Worm (Caenorhabditis elegans): ENCODE data around the gene ule-5.

The ule-5 gene

DNA sequence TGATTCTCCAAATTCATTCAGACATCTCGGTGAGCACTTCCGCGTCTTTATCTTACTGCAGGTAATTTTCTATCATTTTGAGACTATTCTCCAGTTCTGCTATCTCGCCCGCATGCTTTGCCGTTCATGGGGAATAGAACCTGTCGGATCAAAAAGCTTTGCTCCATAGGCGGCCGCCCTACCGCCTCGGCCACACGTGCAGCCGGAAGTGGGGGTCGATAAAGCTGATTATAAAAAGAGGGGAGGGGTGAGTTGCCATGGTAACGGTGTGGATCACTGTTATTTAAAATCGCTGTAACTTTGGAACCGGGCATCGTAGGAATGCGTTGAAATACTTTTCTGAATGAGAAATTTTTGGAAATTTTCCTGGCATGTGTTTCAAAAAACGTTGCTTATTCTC lies 12.5 kb upstream of the ule-5 start:
- TF ChIP-seq tbp1 (GFP tag; optimal IDR thresholded peaks at IDR 0.05) (peak; percentile 82), rpc-1 (optimal IDR thresholded peaks at IDR 0.05) (peak; percentile 2), rpc-1 (tag; optimal IDR thresholded peaks at IDR 0.05) (peak; percentile 69), B0261.1 (tag; optimal IDR thresholded peaks at IDR 0.05) (peak; percentile 50), F52B5.7 (tag; optimal IDR thresholded peaks at IDR 0.05) (no peak)

DNA sequence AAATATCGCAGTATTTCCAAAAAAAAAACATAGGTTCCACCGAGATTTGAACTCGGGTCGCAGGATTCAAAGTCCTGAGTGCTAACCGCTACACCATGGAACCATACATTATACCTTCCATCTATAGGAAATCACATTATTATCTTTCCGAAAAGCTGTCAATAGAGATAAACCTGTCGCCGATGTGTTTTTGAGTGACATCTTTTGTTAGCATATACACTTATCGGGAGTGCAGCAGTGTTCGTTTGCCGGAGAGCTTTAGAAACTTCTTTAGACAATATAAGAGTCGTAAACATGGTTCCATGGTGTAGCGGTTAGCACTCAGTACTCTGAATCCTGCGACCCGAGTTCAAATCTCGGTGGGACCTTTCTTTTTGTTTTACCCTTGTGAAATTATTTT lies 10.7 kb upstream of the ule-5 start:
- peak; percentile 78 for TF ChIP-seq nfyb-1 (GFP tag; IDR thresholded peaks at IDR 0.05)
- TF ChIP-seq attf-5 (GFP tag; optimal IDR thresholded peaks at IDR 0.05), result peak; percentile 17
- no peak for TF ChIP-seq K11D2.4 (GFP tag; IDR thresholded peaks at IDR 0.05)
- TF ChIP-seq F57C9.4 (tag; optimal IDR thresholded peaks at IDR 0.05), result no peak
- no peak for TF ChIP-seq pbrm-1 (GFP tag; IDR thresholded peaks at IDR 0.05)
- TF ChIP-seq zfh-2 (GFP tag; conservative IDR thresholded peaks at IDR 0.05), result no peak
- no peak for TF ChIP-seq F55B11.4 (tag; optimal IDR thresholded peaks at IDR 0.05; ENCODE audit: borderline replicate concordance, insufficient read depth)
- TF ChIP-seq snpc-1.3 (tag; optimal IDR thresholded peaks at IDR 0.05; ENCODE audit: insufficient read depth), result no peak
- TF ChIP-seq nfya-2 (GFP tag; IDR thresholded peaks at IDR 0.05), result no peak
- TF ChIP-seq lir-1 (GFP tag; conservative IDR thresholded peaks at IDR 0.05), result 0 out of 2 replicates have a peak, but pooled peaks have one; percentile 29
- no peak for TF ChIP-seq hrde-1 (tag; optimal IDR thresholded peaks at IDR 0.05; ENCODE audit: borderline replicate concordance)
- no peak for TF ChIP-seq hmg-20 (GFP tag; IDR thresholded peaks at IDR 0.05)
- TF ChIP-seq somi-1 (GFP tag; optimal IDR thresholded peaks at IDR 0.05), result no peak
- TF ChIP-seq attf-6 (GFP tag; IDR thresholded peaks at IDR 0.05), result no peak
- no peak for TF ChIP-seq hlh-26 (GFP tag; conservative IDR thresholded peaks at IDR 0.05)
- TF ChIP-seq snpc-4 (GFP tag; optimal IDR thresholded peaks at IDR 0.05), result no peak
- TF ChIP-seq snpc-4 (tag; optimal IDR thresholded peaks at IDR 0.05), result peak in 2 of 4 experiments; percentile 23 to 42
- TF ChIP-seq sptf-2 (GFP tag; optimal IDR thresholded peaks at IDR 0.05), result no peak
- no peak for TF ChIP-seq F10E7.11 (tag; optimal IDR thresholded peaks at IDR 0.05)
- TF ChIP-seq mel-28 (tag; optimal IDR thresholded peaks at IDR 0.05; ENCODE audit: borderline replicate concordance), result no peak
- 0 out of 2 replicates have a peak, but pooled peaks have one; percentile 52 for TF ChIP-seq sea-2 (GFP tag; IDR thresholded peaks at IDR 0.05)
- TF ChIP-seq repo-1 (tag; optimal IDR thresholded peaks at IDR 0.05), result peak; percentile 40
- TF ChIP-seq ceh-58 (GFP tag; IDR thresholded peaks at IDR 0.05), result no peak
- TF ChIP-seq aptf-3 (GFP tag; IDR thresholded peaks at IDR 0.05), result no peak
- TF ChIP-seq egrh-3 (GFP tag; IDR thresholded peaks at IDR 0.05), result no peak
- TF ChIP-seq nhr-80 (tag; optimal IDR thresholded peaks at IDR 0.05), result peak; percentile 17
- TF ChIP-seq egl-18 (GFP tag; IDR thresholded peaks at IDR 0.05), result no peak
- TF ChIP-seq ztf-22 (GFP tag; optimal IDR thresholded peaks at IDR 0.05), result no peak
- TF ChIP-seq xnd-1 (tag; optimal IDR thresholded peaks at IDR 0.05), result no peak
- TF ChIP-seq Y67H2A.10 (GFP tag; conservative IDR thresholded peaks at IDR 0.05), result no peak
- TF ChIP-seq F57A8.1 (GFP tag; optimal IDR thresholded peaks at IDR 0.05), result no peak
- peak; percentile 64 for TF ChIP-seq ztf-18 (tag; optimal IDR thresholded peaks at IDR 0.05)
- TF ChIP-seq let-607 (tag; optimal IDR thresholded peaks at IDR 0.05), result no peak
- TF ChIP-seq ZK185.1 (tag; optimal IDR thresholded peaks at IDR 0.05; ENCODE audit: poor library complexity, severe bottlenecking), result peak; percentile 55
- TF ChIP-seq Y53F4B.3 (GFP tag; IDR thresholded peaks at IDR 0.05), result no peak
- no peak for TF ChIP-seq ztf-28 (GFP tag; IDR thresholded peaks at IDR 0.05)
- 0 out of 2 replicates have a peak, but pooled peaks have one; percentile 29 for TF ChIP-seq nhr-120 (GFP tag; IDR thresholded peaks at IDR 0.05)
- no peak for TF ChIP-seq ceh-79 (tag; optimal IDR thresholded peaks at IDR 0.05)
- no peak for TF ChIP-seq lag-1 (GFP tag; IDR thresholded peaks at IDR 0.05)
- TF ChIP-seq B0336.3 (GFP tag; IDR thresholded peaks at IDR 0.05), result no peak
- TF ChIP-seq pha-4 (tag; optimal IDR thresholded peaks at IDR 0.05), result no peak
- no peak for TF ChIP-seq lsl-1 (GFP tag; optimal IDR thresholded peaks at IDR 0.05)
- TF ChIP-seq tbx-9 (tag; optimal IDR thresholded peaks at IDR 0.05; ENCODE audit: borderline replicate concordance), result no peak

Data from whole organism, young adult.